Fruit fly (Drosophila melanogaster) whole organism, adult: ENCODE measurements around the gene CG14568.

Experiments used
- CG33017 ChIP-seq: fragments of 200-800 bp; sonication (Bioruptor generic); optimal IDR thresholded peaks from 2 replicates; lab custom pipeline; 2018; ENCODE audit warnings: missing biosample characterization, mild to moderate bottlenecking, missing genetic modification characterization, moderate library complexity
- CG7045 ChIP-seq: fragments of 200-800 bp; sonication (Bioruptor generic); optimal IDR thresholded peaks from 2 replicates; lab custom pipeline; 2017; ENCODE audit warnings: missing biosample characterization, mild to moderate bottlenecking, missing genetic modification characterization
- cic ChIP-seq: fragments of 200-800 bp; sonication (Bioruptor generic); optimal IDR thresholded peaks from 2 replicates; lab custom pipeline; 2017; ENCODE audit warnings: missing biosample characterization, mild to moderate bottlenecking, missing genetic modification characterization, moderate library complexity

- TF ChIP-seq CG7045 (GFP tag; lab: Kevin White, UChicago) (no peak), CG33017 (tag; lab: Kevin White, UChicago) (no peak), cic (no peak)
These were observed 47.5 kb downstream of the CG14568 start for dm6 chr3L:21685753-21686152.
